Worm (Caenorhabditis elegans) whole organism, dauer: ENCODE data around the gene C17B7.15.
"Not testable (repeated sequence)": the region's sequence is repeated elsewhere in the genome, so short reads cannot be mapped to it uniquely, and the experiment has no call there.

Experiments used
- unc-62 ChIP-seq: sonication (generic microtip); optimal IDR thresholded peaks from 2 replicates; lab custom pipeline; 2017; ENCODE audit warnings: missing biosample characterization, missing genetic modification reagents, missing genetic modification characterization

The C17B7.15 gene

ce11 chrV:3347486-3347885 is 2.5 kb upstream of the C17B7.15 start:
- no peak for TF ChIP-seq unc-62 (GFP tag; lab: Kevin White, UChicago)

ce11 chrV:3351266-3351665 is 1.3 kb downstream of the C17B7.15 start, which contains the start of gene str-63:
TSS of gene str-63 (plus strand) at chrV:3351566.
- TF ChIP-seq unc-62 (GFP tag; lab: Kevin White, UChicago), result no peak

ce11 chrV:3352925-3353324 is 2.9 kb downstream of the C17B7.15 start, which contains the start of gene C17B7.12:
TSS of gene C17B7.12 (plus strand) at chrV:3353225.
- TF ChIP-seq unc-62 (GFP tag; lab: Kevin White, UChicago), result no peak

- no peak for TF ChIP-seq unc-62 (GFP tag; lab: Kevin White, UChicago)
Measured at ce11 chrV:3355544-3355943, 5.6 kb downstream of the C17B7.15 start.

- TF ChIP-seq unc-62 (GFP tag; lab: Kevin White, UChicago), result no peak
Measured at ce11 chrV:3357106-3357505, 7.1 kb downstream of the C17B7.15 start, which contains the start of gene scrm-3. TSS of gene scrm-3 (minus strand) at chrV:3357206.

- TF ChIP-seq unc-62 (GFP tag; lab: Kevin White, UChicago), result no peak
Measured at ce11 chrV:3358267-3358666, 8.3 kb downstream of the C17B7.15 start, which contains the start of gene C04E12.5. TSS of gene C04E12.5 (plus strand) at chrV:3358567.

ce11 chrV:3361633-3362032 is 11.7 kb downstream of the C17B7.15 start:
- no peak for TF ChIP-seq unc-62 (GFP tag; lab: Kevin White, UChicago)

- TF ChIP-seq unc-62 (GFP tag; lab: Kevin White, UChicago), result no peak
Measured at ce11 chrV:3362475-3362874, 12.5 kb downstream of the C17B7.15 start, which contains the start of gene C04E12.4. TSS of gene C04E12.4 (plus strand) at chrV:3362775.

- TF ChIP-seq unc-62 (GFP tag; lab: Kevin White, UChicago), result not testable (repeated sequence)
Measured at ce11 chrV:3367773-3368172, 17.8 kb downstream of the C17B7.15 start, which contains the start of gene C04E12.2. TSS of gene C04E12.2 (plus strand) at chrV:3368073.

- no peak for TF ChIP-seq unc-62 (GFP tag; lab: Kevin White, UChicago)
Measured at ce11 chrV:3372673-3373072, 22.7 kb downstream of the C17B7.15 start, which contains the start of gene srx-121. TSS of gene srx-121 (minus strand) at chrV:3372773.

- TF ChIP-seq unc-62 (GFP tag; lab: Kevin White, UChicago), result no peak
Measured at ce11 chrV:3376973-3377372, 27.0 kb downstream of the C17B7.15 start, which contains the start of gene srbc-2. TSS of gene srbc-2 (minus strand) at chrV:3377073.

- no peak for TF ChIP-seq unc-62 (GFP tag; lab: Kevin White, UChicago)
Measured at ce11 chrV:3388299-3388698, 38.3 kb downstream of the C17B7.15 start.

- no peak for TF ChIP-seq unc-62 (GFP tag; lab: Kevin White, UChicago)
Measured at ce11 chrV:3391005-3391404, 41.0 kb downstream of the C17B7.15 start.

ce11 chrV:3394065-3394464 is 44.1 kb downstream of the C17B7.15 start:
- no peak for TF ChIP-seq unc-62 (GFP tag; lab: Kevin White, UChicago)

- TF ChIP-seq unc-62 (GFP tag; lab: Kevin White, UChicago), result no peak
Measured at ce11 chrV:3394694-3395240, 44.8 kb downstream of the C17B7.15 start, which contains the start of gene T20D4.15. TSS of gene T20D4.15 (minus strand) at chrV:3394744.

ce11 chrV:3396765-3397164 is 46.8 kb downstream of the C17B7.15 start, which contains the start of gene T20D4.12:
TSS of gene T20D4.12 (plus strand) at chrV:3397065.
- TF ChIP-seq unc-62 (GFP tag; lab: Kevin White, UChicago), result not testable (repeated sequence)

- no peak for TF ChIP-seq unc-62 (GFP tag; lab: Kevin White, UChicago)
Measured at ce11 chrV:3398314-3398713, 48.3 kb downstream of the C17B7.15 start, which contains the start of gene T20D4.11. TSS of gene T20D4.11 (plus strand) at chrV:3398690.
